Worm (Caenorhabditis elegans) whole organism, young adult: ENCODE results near the gene K10B3.1.

ENCODE experiments used
- C17E4.6 ChIP-seq: fragments of 200-800 bp; sonication (Bioruptor generic); IDR thresholded peaks from 2 replicates; pipeline ENCODE4 v1.3.6; 2022; ENCODE audit warnings: missing genetic modification reagents, missing genetic modification characterization, missing compliant biosample characterization
- D2030.7 ChIP-seq: fragments of 200-800 bp; sonication (Bioruptor generic); IDR thresholded peaks from 2 replicates; pipeline ENCODE4 v1.3.6; 2022; ENCODE audit warnings: missing genetic modification reagents, missing genetic modification characterization, missing compliant biosample characterization
- F33H1.4 ChIP-seq: fragments of 200-800 bp; sonication (Bioruptor generic); IDR thresholded peaks from 2 replicates; pipeline ENCODE4 v1.3.6; 2022; ENCODE audit warnings: missing genetic modification reagents, missing genetic modification characterization, missing compliant biosample characterization
- F49E8.2 ChIP-seq: sonication (generic microtip); optimal IDR thresholded peaks from 3 replicates; lab custom pipeline; 2017; ENCODE audit warnings: missing genetic modification characterization, mild to moderate bottlenecking, missing compliant biosample characterization, antibody characterized with exemption, moderate library complexity; ENCODE audit not compliant: insufficient read depth
- K11D2.4 ChIP-seq: fragments of 200-800 bp; sonication (Bioruptor generic); IDR thresholded peaks from 2 replicates; pipeline ENCODE4 v1.3.6; 2022; ENCODE audit warnings: missing genetic modification reagents, missing genetic modification characterization, missing compliant biosample characterization
- Y53G8AR.9 ChIP-seq: fragments of 200-800 bp; sonication (Bioruptor generic); conservative IDR thresholded peaks from 2 replicates; pipeline ENCODE4 v1.3.6; 2022; ENCODE audit warnings: missing genetic modification reagents, missing genetic modification characterization, missing compliant biosample characterization
- ZK185.1 ChIP-seq: sonication (generic microtip); optimal IDR thresholded peaks from 2 replicates; lab custom pipeline; 2016; ENCODE audit warnings: mild to moderate bottlenecking, missing genetic modification characterization, missing compliant biosample characterization; ENCODE audit not compliant: poor library complexity, severe bottlenecking
- akir-1 ChIP-seq: fragments of 200-800 bp; sonication (Bioruptor generic); optimal IDR thresholded peaks from 2 replicates; lab custom pipeline; 2018; ENCODE audit warnings: mild to moderate bottlenecking, missing genetic modification characterization, moderate library complexity, missing compliant biosample characterization
- aptf-2 ChIP-seq: fragments of 200-800 bp; sonication (Bioruptor generic); conservative IDR thresholded peaks from 2 replicates; pipeline ENCODE4 v1.3.6; 2022; ENCODE audit warnings: missing genetic modification reagents, missing genetic modification characterization, missing compliant biosample characterization
- athp-1 ChIP-seq: sonication (generic microtip); optimal IDR thresholded peaks from 2 replicates; lab custom pipeline; 2017; ENCODE audit warnings: mild to moderate bottlenecking, missing genetic modification characterization, missing compliant biosample characterization
- attf-5 ChIP-seq: fragments of 200-800 bp; sonication (Bioruptor generic); optimal IDR thresholded peaks from 2 replicates; lab custom pipeline; 2018; ENCODE audit warnings: mild to moderate bottlenecking, missing genetic modification characterization, missing compliant biosample characterization
- bed-1 ChIP-seq: fragments of 200-800 bp; sonication (Bioruptor generic); IDR thresholded peaks from 2 replicates; pipeline ENCODE4 v1.3.6; 2022; ENCODE audit warnings: missing genetic modification reagents, missing genetic modification characterization, missing compliant biosample characterization
- ccch-3 ChIP-seq: fragments of 200-800 bp; sonication (Bioruptor generic); optimal IDR thresholded peaks from 2 replicates; lab custom pipeline; 2018; ENCODE audit warnings: mild to moderate bottlenecking, missing genetic modification characterization, missing compliant biosample characterization
- cebp-1 ChIP-seq, 2 experiments: fragments of 200-800 bp in 1 of 2; sonication (Bioruptor generic) in 1 of 2; sonication (generic microtip) in 1 of 2; IDR thresholded peaks in 1 of 2; optimal IDR thresholded peaks in 1 of 2; 2 replicates each; pipeline versions ENCODE4 v1.3.6 to Lab custom; 2017 to 2022; ENCODE audit warnings: missing compliant biosample characterization in 2 of 2, missing genetic modification characterization in 2 of 2, mild to moderate bottlenecking in 1 of 2, missing genetic modification reagents in 1 of 2, moderate library complexity in 1 of 2
- cebp-2 ChIP-seq: fragments of 200-800 bp; sonication (Bioruptor generic); IDR thresholded peaks from 2 replicates; pipeline ENCODE4 v1.3.6; 2022; ENCODE audit warnings: missing genetic modification characterization, missing compliant biosample characterization
- ceh-58 ChIP-seq: fragments of 200-800 bp; sonication (Bioruptor generic); IDR thresholded peaks from 2 replicates; pipeline ENCODE4 v1.3.6; 2022; ENCODE audit warnings: missing genetic modification characterization, missing compliant biosample characterization
- ceh-91 ChIP-seq: fragments of 200-800 bp; sonication (Bioruptor generic); IDR thresholded peaks from 2 replicates; pipeline ENCODE4 v1.3.6; 2022; ENCODE audit warnings: missing genetic modification reagents, missing genetic modification characterization, missing compliant biosample characterization
- efl-1 ChIP-seq: fragments of 150-350 bp; optimal IDR thresholded peaks from 2 replicates; lab custom pipeline; 2014; ENCODE audit warnings: missing biosample characterization, missing genetic modification reagents, missing genetic modification characterization
- egrh-3 ChIP-seq: fragments of 200-800 bp; sonication (Bioruptor generic); IDR thresholded peaks from 2 replicates; pipeline ENCODE4 v1.3.6; 2022; ENCODE audit warnings: missing genetic modification reagents, missing genetic modification characterization, missing compliant biosample characterization
- fkh-3 ChIP-seq: sonication (generic microtip); optimal IDR thresholded peaks from 2 replicates; lab custom pipeline; 2016; ENCODE audit warnings: mild to moderate bottlenecking, missing genetic modification characterization, missing compliant biosample characterization
- him-1 ChIP-seq: sonication (generic microtip); optimal IDR thresholded peaks from 2 replicates; lab custom pipeline; 2016; ENCODE audit warnings: missing genotype, missing genetic modification reagents, missing genetic modification characterization, missing compliant biosample characterization
- hmg-1.2 ChIP-seq: fragments of 200-800 bp; sonication (Bioruptor generic); IDR thresholded peaks from 2 replicates; pipeline ENCODE4 v1.3.6; 2022; ENCODE audit warnings: missing genetic modification reagents, missing genetic modification characterization, missing compliant biosample characterization
- hmg-20 ChIP-seq: fragments of 200-800 bp; sonication (Bioruptor generic); IDR thresholded peaks from 2 replicates; pipeline ENCODE4 v1.3.6; 2022; ENCODE audit warnings: missing genetic modification reagents, missing genetic modification characterization, missing compliant biosample characterization
- lin-40 ChIP-seq: sonication (generic microtip); optimal IDR thresholded peaks from 2 replicates; lab custom pipeline; 2016; ENCODE audit warnings: missing genetic modification characterization, mild to moderate bottlenecking, missing compliant biosample characterization, missing genotype, missing genetic modification reagents
- lin-54 ChIP-seq: fragments of 200-800 bp; sonication (Bioruptor generic); optimal IDR thresholded peaks from 2 replicates; lab custom pipeline; 2018; ENCODE audit warnings: mild to moderate bottlenecking, missing genetic modification characterization, missing compliant biosample characterization
- madf-3 ChIP-seq: fragments of 200-800 bp; sonication (Bioruptor generic); IDR thresholded peaks from 2 replicates; pipeline ENCODE4 v1.3.6; 2022; ENCODE audit warnings: missing genetic modification reagents, missing genetic modification characterization, missing compliant biosample characterization
- mcd-1 ChIP-seq: fragments of 200-800 bp; sonication (Bioruptor generic); IDR thresholded peaks from 2 replicates; pipeline ENCODE4 v1.3.6; 2022; ENCODE audit warnings: missing genetic modification reagents, missing genetic modification characterization, missing compliant biosample characterization
- mxl-1 ChIP-seq: sonication (generic microtip); optimal IDR thresholded peaks from 2 replicates; lab custom pipeline; 2016; ENCODE audit warnings: missing genetic modification characterization, missing compliant biosample characterization
- nhr-120 ChIP-seq: fragments of 200-800 bp; sonication (Bioruptor generic); IDR thresholded peaks from 2 replicates; pipeline ENCODE4 v1.3.6; 2022; ENCODE audit warnings: missing genetic modification characterization, missing compliant biosample characterization
- nhr-27 ChIP-seq: fragments of 200-800 bp; sonication (Bioruptor generic); optimal IDR thresholded peaks from 2 replicates; lab custom pipeline; 2018; ENCODE audit warnings: mild to moderate bottlenecking, missing genetic modification characterization, moderate library complexity, missing compliant biosample characterization
- rcor-1 ChIP-seq: fragments of 200-800 bp; sonication (Bioruptor generic); IDR thresholded peaks from 2 replicates; pipeline ENCODE4 v1.3.6; 2022; ENCODE audit warnings: missing genetic modification reagents, missing genetic modification characterization, missing compliant biosample characterization
- rec-8 ChIP-seq, 2 experiments: sonication (generic microtip); optimal IDR thresholded peaks; 2 replicates each; lab custom pipeline; 2016; ENCODE audit warnings: mild to moderate bottlenecking in 2 of 2, missing genetic modification characterization in 2 of 2, missing genetic modification reagents in 2 of 2, missing genotype in 2 of 2, missing biosample characterization in 1 of 2, missing compliant biosample characterization in 1 of 2, moderate library complexity in 1 of 2
- rpc-1 ChIP-seq, 2 experiments: fragments of 150-350 bp in 1 of 2; sonication (generic microtip) in 1 of 2; optimal IDR thresholded peaks; 2 replicates each; lab custom pipeline; 2014 to 2018; ENCODE audit warnings: missing biosample characterization in 1 of 2, missing genetic modification characterization in 1 of 2, missing genetic modification reagents in 1 of 2, missing genotype in 1 of 2
- snpc-1.1 ChIP-seq: sonication (generic microtip); optimal IDR thresholded peaks from 2 replicates; lab custom pipeline; 2017; ENCODE audit warnings: missing genetic modification characterization, mild to moderate bottlenecking, missing compliant biosample characterization, antibody characterized with exemption, moderate library complexity, missing genotype, missing genetic modification reagents; ENCODE audit not compliant: insufficient read depth
- tbp1 ChIP-seq: fragments of 200-800 bp; sonication (Bioruptor generic); optimal IDR thresholded peaks from 2 replicates; lab custom pipeline; 2018; ENCODE audit warnings: mild to moderate bottlenecking, missing genetic modification characterization, missing compliant biosample characterization
- unc-62 ChIP-seq: fragments of 150-350 bp; optimal IDR thresholded peaks from 2 replicates; lab custom pipeline; 2014; ENCODE audit warnings: missing biosample characterization, missing genetic modification reagents, missing genetic modification characterization
- xnd-1 ChIP-seq: sonication (generic microtip); optimal IDR thresholded peaks from 2 replicates; lab custom pipeline; 2016; ENCODE audit warnings: missing genotype, missing genetic modification reagents, missing genetic modification characterization, missing compliant biosample characterization
- zfh-2 ChIP-seq: fragments of 200-800 bp; sonication (Bioruptor generic); conservative IDR thresholded peaks from 2 replicates; pipeline ENCODE4 v1.3.6; 2022; ENCODE audit warnings: missing genetic modification reagents, missing genetic modification characterization, missing compliant biosample characterization
- zim-3 ChIP-seq: sonication (generic microtip); optimal IDR thresholded peaks from 2 replicates; lab custom pipeline; 2017; ENCODE audit warnings: mild to moderate bottlenecking, missing genetic modification characterization, moderate library complexity, missing compliant biosample characterization
- ztf-25 ChIP-seq: fragments of 200-800 bp; sonication (Bioruptor generic); IDR thresholded peaks from 2 replicates; pipeline ENCODE4 v1.3.6; 2022; ENCODE audit warnings: missing genetic modification reagents, missing genetic modification characterization, missing compliant biosample characterization

K10B3.1 gene

DNA sequence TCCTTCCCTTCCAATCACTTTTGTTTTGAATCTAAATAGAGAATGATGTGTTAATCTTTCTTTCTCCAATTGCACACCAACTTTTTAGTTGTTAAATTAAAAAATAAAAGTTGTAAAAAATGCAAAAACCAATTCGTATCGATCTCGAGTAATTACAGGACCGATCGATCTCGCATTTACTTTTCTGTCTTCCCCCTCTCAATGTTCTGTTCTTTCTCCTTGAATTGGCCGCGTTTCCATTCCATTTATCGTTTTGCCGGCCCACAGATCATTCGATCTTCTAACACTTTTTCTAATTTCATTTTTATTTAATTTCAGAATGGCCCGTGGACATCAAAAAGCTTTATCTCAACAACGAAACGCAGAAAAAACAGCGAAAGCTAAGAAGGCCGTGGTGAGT lies at the start of gene K10B3.1:
Gene K10B3.1 (plus strand): TSS at position 301 of the 400 bp plus-strand sequence.
- no peak for TF ChIP-seq hmg-20 (GFP tag; lab: Robert Waterston, UW)
- no peak for TF ChIP-seq rpc-1 (optimal IDR thresholded peaks at IDR 0.05; lab: Kevin White, UChicago)
- no peak for TF ChIP-seq rpc-1 (tag; optimal IDR thresholded peaks at IDR 0.05; lab: Kevin White, UChicago)
- no peak for TF ChIP-seq mxl-1 (tag; lab: Kevin White, UChicago)
- no peak for TF ChIP-seq ccch-3 (GFP tag; lab: Kevin White, UChicago)
- no peak for TF ChIP-seq ztf-25 (GFP tag; lab: Robert Waterston, UW)

- TF ChIP-seq hmg-20 (GFP tag; lab: Robert Waterston, UW) (no peak), rec-8 (tag; optimal IDR thresholded peaks at IDR 0.05; lab: Kevin White, UChicago) (no peak), aptf-2 (no peak), fkh-3 (tag; lab: Kevin White, UChicago) (no peak), athp-1 (tag; lab: Kevin White, UChicago) (no peak), rcor-1 (GFP tag; lab: Robert Waterston, UW) (no peak), snpc-1.1 (tag; lab: Kevin White, UChicago) (no peak), nhr-120 (no peak), tbp1 (GFP tag; lab: Kevin White, UChicago) (no peak), lin-54 (GFP tag; lab: Kevin White, UChicago) (no peak), C17E4.6 (no peak), D2030.7 (GFP tag; lab: Robert Waterston, UW) (no peak), bed-1 (GFP tag; lab: Robert Waterston, UW) (no peak)
Observed at ce11 chrX:3087245-3087644, 48.0 kb upstream of the K10B3.1 start, which contains the start of gene F52E4.5. Gene F52E4.5, minus strand, starts transcription at chrX:3087345.

ce11 chrX:3087647-3088046 lies 47.6 kb upstream of the K10B3.1 start:
- TF ChIP-seq cebp-1 (GFP tag; IDR thresholded peaks at IDR 0.05; lab: Robert Waterston, UW) (peak; percentile 69; the same call in 1 of the 2 replicates), cebp-1 (tag; optimal IDR thresholded peaks at IDR 0.05; lab: Kevin White, UChicago) (peak; percentile 91), zim-3 (no peak)

DNA sequence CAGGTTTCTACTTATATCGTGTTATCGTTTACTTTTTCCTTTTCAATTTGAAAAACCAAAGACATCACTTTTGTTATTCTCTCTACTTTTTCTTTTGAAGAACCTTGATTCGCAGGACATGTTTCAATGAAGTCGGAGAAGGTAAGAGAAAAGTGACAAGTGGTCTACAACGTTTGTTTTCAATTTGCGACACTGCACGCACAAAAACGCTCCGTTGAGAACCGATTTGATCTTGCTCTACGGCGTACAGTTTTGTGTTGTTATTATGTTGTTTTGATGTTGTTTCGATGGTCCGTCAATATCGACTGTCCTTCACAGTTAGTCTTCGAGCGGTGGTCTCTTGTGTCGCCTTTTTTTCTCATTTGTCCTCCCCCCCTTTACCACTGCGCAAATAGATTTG lies 45.9 kb upstream of the K10B3.1 start, which contains the start of gene pccb-1:
Gene pccb-1 (plus strand): TSS at position 127 of the 400 bp plus-strand sequence.
- no peak for TF ChIP-seq F49E8.2 (tag; lab: Kevin White, UChicago)
- TF ChIP-seq efl-1 (GFP tag; lab: Kevin White, UChicago): peak; percentile 31
- no peak for TF ChIP-seq unc-62 (GFP tag; lab: Kevin White, UChicago)
- no peak for TF ChIP-seq akir-1 (GFP tag; lab: Kevin White, UChicago)

- TF ChIP-seq F33H1.4 (GFP tag; lab: Robert Waterston, UW) (no peak), xnd-1 (tag; lab: Kevin White, UChicago) (no peak), attf-5 (peak; percentile 52), lin-40 (peak; percentile 32), K11D2.4 (GFP tag; lab: Robert Waterston, UW) (0 out of 2 replicates have a peak, but pooled peaks have one; percentile 20), mcd-1 (GFP tag; lab: Robert Waterston, UW) (no peak), cebp-2 (GFP tag; lab: Robert Waterston, UW) (no peak), ZK185.1 (tag; lab: Kevin White, UChicago) (peak; percentile 19), zfh-2 (GFP tag; lab: Robert Waterston, UW) (peak; percentile 87), egrh-3 (GFP tag; lab: Robert Waterston, UW) (0 out of 2 replicates have a peak, but pooled peaks have one; percentile 19), him-1 (tag; lab: Kevin White, UChicago) (no peak), nhr-27 (no peak), hmg-1.2 (GFP tag; lab: Robert Waterston, UW) (peak; percentile 19; the same call in 1 of the 2 replicates), madf-3 (GFP tag; lab: Robert Waterston, UW) (no peak), ceh-91 (no peak), Y53G8AR.9 (GFP tag; lab: Robert Waterston, UW) (0 out of 2 replicates have a peak, but pooled peaks have one; percentile 24), ceh-58 (GFP tag; lab: Robert Waterston, UW) (no peak)
Observed at ce11 chrX:3089894-3090414, 45.3 kb upstream of the K10B3.1 start.
